Worm (Caenorhabditis elegans) whole organism, mixed stage, embryonic: Measurements from ENCODE around the gene nep-17.

ENCODE experiments used
- ces-1 ChIP-seq: fragments of 150-350 bp; optimal IDR thresholded peaks from 2 replicates; lab custom pipeline; 2014; ENCODE audit warnings: missing biosample characterization, missing genetic modification reagents, missing genetic modification characterization
- cnd-1 ChIP-seq: fragments of 200-800 bp; sonication (Bioruptor generic); optimal IDR thresholded peaks from 2 replicates; lab custom pipeline; 2018; ENCODE audit warnings: mild to moderate bottlenecking, missing genetic modification characterization, missing compliant biosample characterization
- nhr-12 ChIP-seq: fragments of 150-350 bp; optimal IDR thresholded peaks from 2 replicates; lab custom pipeline; 2014; ENCODE audit warnings: missing biosample characterization, missing genetic modification characterization
- nhr-237 ChIP-seq: fragments of 150-350 bp; optimal IDR thresholded peaks from 2 replicates; lab custom pipeline; 2014; ENCODE audit warnings: missing biosample characterization, missing genetic modification characterization
- pha-4 ChIP-seq: fragments of 150-350 bp; optimal IDR thresholded peaks from 2 replicates; lab custom pipeline; 2018; ENCODE audit warnings: missing biosample characterization, missing genetic modification reagents, missing genetic modification characterization
- snpc-4 ChIP-seq: fragments of 150-350 bp; optimal IDR thresholded peaks from 2 replicates; lab custom pipeline; 2014; ENCODE audit warnings: missing biosample characterization, missing genetic modification characterization
- sptf-1 ChIP-seq: sonication (generic microtip); optimal IDR thresholded peaks from 2 replicates; lab custom pipeline; 2017; ENCODE audit warnings: mild to moderate bottlenecking, missing genetic modification characterization, moderate library complexity, missing compliant biosample characterization
- unc-120 ChIP-seq: sonication (generic microtip); optimal IDR thresholded peaks from 2 replicates; lab custom pipeline; 2017; ENCODE audit warnings: missing genetic modification characterization, missing compliant biosample characterization; ENCODE audit not compliant: poor library complexity, severe bottlenecking
- unc-39 ChIP-seq: fragments of 150-350 bp; optimal IDR thresholded peaks from 2 replicates; lab custom pipeline; 2014; ENCODE audit warnings: missing biosample characterization, missing genetic modification characterization
- unc-62 ChIP-seq: fragments of 150-350 bp; optimal IDR thresholded peaks from 2 replicates; lab custom pipeline; 2014; ENCODE audit warnings: missing biosample characterization, missing genetic modification reagents, missing genetic modification characterization
- ztf-11 ChIP-seq: fragments of 150-350 bp; optimal IDR thresholded peaks from 2 replicates; lab custom pipeline; 2014; ENCODE audit warnings: missing biosample characterization, missing genetic modification characterization

DNA sequence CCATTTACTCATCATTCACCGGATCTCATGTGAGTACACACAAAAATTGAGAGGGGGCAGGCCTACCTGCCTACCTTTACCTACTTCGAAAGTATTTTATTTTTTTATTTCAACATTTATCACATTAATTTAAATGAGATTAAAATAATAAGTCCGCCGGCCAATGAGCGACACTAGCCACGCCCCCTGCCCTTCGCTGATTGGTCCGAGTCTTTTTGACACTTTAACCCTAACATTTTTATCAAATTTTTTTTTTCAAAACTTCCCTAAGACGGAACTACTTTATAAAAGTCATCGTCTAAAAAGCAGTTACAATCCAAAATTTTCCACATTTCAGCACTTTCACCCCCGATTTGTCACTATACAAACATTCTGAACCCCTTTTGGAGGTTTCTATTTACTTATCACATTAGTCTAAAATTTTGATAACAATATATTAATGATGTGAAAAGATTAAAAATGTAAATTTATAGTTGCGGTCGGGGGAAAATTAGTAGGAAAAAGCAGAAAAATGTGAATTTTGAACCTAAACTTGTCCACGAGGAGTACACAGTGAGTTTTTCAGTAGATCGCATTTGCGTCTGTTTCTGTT is 1.5 kb upstream of the nep-17 start:
- no peak for TF ChIP-seq unc-39 (tag; lab: Kevin White, UChicago)
- no peak for TF ChIP-seq unc-120
- TF ChIP-seq ces-1 (GFP tag; lab: Kevin White, UChicago): no peak
- TF ChIP-seq sptf-1: no peak
- TF ChIP-seq nhr-237 (tag; lab: Kevin White, UChicago): no peak
- no peak for TF ChIP-seq nhr-12
- TF ChIP-seq ztf-11 (tag; lab: Kevin White, UChicago): no peak
- no peak for TF ChIP-seq unc-62 (GFP tag; lab: Kevin White, UChicago)
- TF ChIP-seq pha-4: no peak
- TF ChIP-seq snpc-4 (tag; lab: Kevin White, UChicago): no peak
- no peak for TF ChIP-seq cnd-1
